Fruit fly (Drosophila melanogaster) whole organism, prepupa: ENCODE measurements around the gene CG14017.

Experiments
- Smox ChIP-seq: fragments of 200-800 bp; sonication (Bioruptor generic); optimal IDR thresholded peaks from 3 replicates; lab custom pipeline; 2016; ENCODE audit warnings: missing biosample characterization, missing genetic modification characterization
- Sox14 ChIP-seq: fragments of 200-800 bp; sonication (Bioruptor generic); optimal IDR thresholded peaks from 3 replicates; lab custom pipeline; 2016; ENCODE audit warnings: missing biosample characterization, missing genetic modification characterization
- ss ChIP-seq, 2 experiments: fragments of 200-800 bp; sonication (Bioruptor generic); optimal IDR thresholded peaks; 2 replicates in 1 of 2; 3 replicates in 1 of 2; lab custom pipeline; 2017 to 2018; ENCODE audit warnings: mild to moderate bottlenecking in 2 of 2, missing biosample characterization in 2 of 2, missing genetic modification characterization in 2 of 2, moderate library complexity in 1 of 2

dm6 chr2L:5539034-5539433, 14.7 kb upstream of the CG14017 start, which contains the start of gene CG14015:
- TF ChIP-seq Smox (no peak), ss (GFP tag; optimal IDR thresholded peaks at IDR 0.05; lab: Kevin White, UChicago) (no peak), Sox14 (GFP tag; lab: Kevin White, UChicago) (no peak)
